Worm (Caenorhabditis elegans) whole organism, L3 larva: Measurements from ENCODE around the gene klp-3.

Experiments
- ama-1 ChIP-seq: fragments of 150-350 bp; optimal IDR thresholded peaks from 2 replicates; lab custom pipeline; 2018
- elt-3 ChIP-seq, 3 experiments: fragments of 150-350 bp in 1 of 3; sonication (generic microtip) in 2 of 3; optimal IDR thresholded peaks; 2 replicates in 2 of 3; 4 replicates in 1 of 3; lab custom pipeline; 2014 to 2017; ENCODE audit warnings: missing biosample characterization in 3 of 3, missing genetic modification characterization in 3 of 3
- nhr-43 ChIP-seq: sonication (generic microtip); optimal IDR thresholded peaks from 2 replicates; lab custom pipeline; 2016; ENCODE audit warnings: mild to moderate bottlenecking, missing genetic modification characterization, missing compliant biosample characterization; ENCODE audit not compliant: poor library complexity, severe bottlenecking
- pha-4 ChIP-seq: fragments of 150-350 bp; optimal IDR thresholded peaks from 2 replicates; lab custom pipeline; 2014; ENCODE audit warnings: missing biosample characterization, missing genetic modification reagents, missing genetic modification characterization
- unc-62 ChIP-seq: fragments of 150-350 bp; sonication (generic microtip); optimal IDR thresholded peaks from 4 replicates; lab custom pipeline; 2014; ENCODE audit warnings: missing biosample characterization, missing genetic modification reagents, missing genetic modification characterization

ce11 chrII:7887295-7887694 lies 45.1 kb downstream of the klp-3 start:
- TF ChIP-seq ama-1 (lab: Kevin White, UChicago) (peak; percentile 53), nhr-43 (no peak), unc-62 (GFP tag; lab: Kevin White, UChicago) (no peak), pha-4 (tag; lab: Kevin White, UChicago) (peak; percentile 32), elt-3 (tag; optimal IDR thresholded peaks at IDR 0.05; lab: Kevin White, UChicago) (no peak)
